Worm (Caenorhabditis elegans) whole organism, L2 larva: ENCODE data around the gene atp-5.

Experiments used
- R02D3.7 ChIP-seq: fragments of 150-350 bp; optimal IDR thresholded peaks from 2 replicates; lab custom pipeline; 2014; ENCODE audit warnings: missing biosample characterization, missing genetic modification characterization
- ZK546.5 ChIP-seq: sonication (generic microtip); optimal IDR thresholded peaks from 2 replicates; lab custom pipeline; 2017; ENCODE audit warnings: missing biosample characterization, missing genetic modification characterization
- blmp-1 ChIP-seq: sonication (generic microtip); optimal IDR thresholded peaks from 2 replicates; lab custom pipeline; 2017; ENCODE audit warnings: missing genetic modification characterization, mild to moderate bottlenecking, missing compliant biosample characterization, antibody characterized with exemption, moderate library complexity; ENCODE audit not compliant: insufficient read depth
- lin-11 ChIP-seq: fragments of 150-350 bp; sonication (generic microtip); optimal IDR thresholded peaks from 2 replicates; lab custom pipeline; 2014; ENCODE audit warnings: missing biosample characterization, missing genetic modification characterization, inconsistent platforms, mixed read lengths
- lin-13 ChIP-seq: fragments of 150-350 bp; optimal IDR thresholded peaks from 2 replicates; lab custom pipeline; 2014; ENCODE audit warnings: missing biosample characterization, missing genetic modification reagents, missing genetic modification characterization
- lin-39 ChIP-seq: fragments of 150-350 bp; optimal IDR thresholded peaks from 2 replicates; lab custom pipeline; 2014; ENCODE audit warnings: missing biosample characterization, missing genetic modification reagents, missing genetic modification characterization
- nhr-12 ChIP-seq: fragments of 150-350 bp; optimal IDR thresholded peaks from 2 replicates; lab custom pipeline; 2014; ENCODE audit warnings: missing biosample characterization, missing genetic modification characterization
- nhr-77 ChIP-seq: fragments of 150-350 bp; optimal IDR thresholded peaks from 2 replicates; lab custom pipeline; 2014; ENCODE audit warnings: missing biosample characterization, missing genetic modification characterization
- skn-1 ChIP-seq: sonication (generic microtip); optimal IDR thresholded peaks from 2 replicates; lab custom pipeline; 2017; ENCODE audit warnings: missing biosample characterization, missing genetic modification characterization
- ztf-1 ChIP-seq: fragments of 200-800 bp; sonication (Bioruptor generic); conservative IDR thresholded peaks from 2 replicates; pipeline ENCODE4 v1.3.6; 2022; ENCODE audit warnings: missing genetic modification characterization, missing compliant biosample characterization
- ztf-11 ChIP-seq: sonication (generic microtip); optimal IDR thresholded peaks from 2 replicates; lab custom pipeline; 2017; ENCODE audit warnings: missing biosample characterization, missing genetic modification characterization

ce11 chrV:11161791-11162190 lies 38.1 kb upstream of the atp-5 start, which contains the start of gene srg-41:
- no peak for TF ChIP-seq skn-1
- no peak for TF ChIP-seq blmp-1 (tag; lab: Kevin White, UChicago)
- TF ChIP-seq nhr-77 (tag; lab: Kevin White, UChicago), result no peak
- no peak for TF ChIP-seq ztf-1 (GFP tag; lab: Robert Waterston, UW)
- TF ChIP-seq R02D3.7 (tag; lab: Kevin White, UChicago), result no peak
- no peak for TF ChIP-seq nhr-12
- TF ChIP-seq ztf-11 (tag; lab: Kevin White, UChicago), result no peak
- TF ChIP-seq lin-11 (tag; lab: Kevin White, UChicago), result no peak
- no peak for TF ChIP-seq ZK546.5
- no peak for TF ChIP-seq lin-13 (GFP tag; lab: Kevin White, UChicago)
- no peak for TF ChIP-seq lin-39
